Fruit fly (Drosophila melanogaster): ENCODE results near the gene Rap1.

Rap1 gene

dm6 chr3L:1856467-1857350 lies 5.3 kb downstream of the Rap1 start, which contains the start of gene CG12024 (continued):
- TF ChIP-seq gsb (GFP tag; IDR thresholded peaks at IDR 0.05) (no peak), Vsx1 (GFP tag; optimal IDR thresholded peaks at IDR 0.05) (no peak), esg (GFP tag; conservative IDR thresholded peaks at IDR 0.05) (peak; percentile 24; the same call in 1 of the 2 replicates), CG16815 (GFP tag; optimal IDR thresholded peaks at IDR 0.05) (peak; percentile 72), Opbp (GFP tag; IDR thresholded peaks at IDR 0.05; ENCODE audit: partially characterized antibody) (no peak), CG9609 (GFP tag; optimal IDR thresholded peaks at IDR 0.05) (peak; percentile 77), CG12659 (GFP tag; optimal IDR thresholded peaks at IDR 0.05) (peak; percentile 87), Dad (GFP tag; optimal IDR thresholded peaks at IDR 0.05) (peak; percentile 62), Elba2 (GFP tag; optimal IDR thresholded peaks at IDR 0.05) (peak; percentile 95), CG16779 (GFP tag; IDR thresholded peaks at IDR 0.05) (no peak), CG16863 (GFP tag; optimal IDR thresholded peaks at IDR 0.05) (peak; percentile 40), CG7928 (GFP tag; optimal IDR thresholded peaks at IDR 0.05) (peak; percentile 49), cg (GFP tag; optimal IDR thresholded peaks at IDR 0.05) (no peak), CG42726 (GFP tag; IDR thresholded peaks at IDR 0.05; ENCODE audit: partially characterized antibody) (no peak), HLHmδ (GFP tag; optimal IDR thresholded peaks at IDR 0.05) (no peak), dimm (GFP tag; IDR thresholded peaks at IDR 0.05) (no peak), CG13775 (GFP tag; optimal IDR thresholded peaks at IDR 0.05) (peak; percentile 74), h (optimal IDR thresholded peaks at IDR 0.05) (no peak), Tbp (GFP tag; optimal IDR thresholded peaks at IDR 0.05) (no peak), CG18011 (GFP tag; optimal IDR thresholded peaks at IDR 0.05) (peak; percentile 63), CG7987 (GFP tag; optimal IDR thresholded peaks at IDR 0.05) (no peak), CG14965 (GFP tag; optimal IDR thresholded peaks at IDR 0.05; ENCODE audit: borderline replicate concordance) (no peak), CG8944 (GFP tag; optimal IDR thresholded peaks at IDR 0.05) (peak; percentile 73), jumu (GFP tag; optimal IDR thresholded peaks at IDR 0.05) (peak; percentile 74), CG1529 (GFP tag; optimal IDR thresholded peaks at IDR 0.05) (no peak), sisA (GFP tag; IDR thresholded peaks at IDR 0.05) (peak; percentile 63), ham (GFP tag; IDR thresholded peaks at IDR 0.05) (no peak), CG12155 (GFP tag; optimal IDR thresholded peaks at IDR 0.05) (peak; percentile 76), CG14860 (GFP tag; IDR thresholded peaks at IDR 0.05; ENCODE audit: partially characterized antibody) (no peak), Drgx (GFP tag; IDR thresholded peaks at IDR 0.05) (peak; percentile 31; the same call in 1 of the 2 replicates), Mrtf (GFP tag; IDR thresholded peaks at IDR 0.05) (peak; percentile 58; the same call in 1 of the 3 replicates), CG18599 (GFP tag; optimal IDR thresholded peaks at IDR 0.05) (peak; percentile 65), Six4 (GFP tag; optimal IDR thresholded peaks at IDR 0.05) (peak; percentile 31), amos (GFP tag; IDR thresholded peaks at IDR 0.05; ENCODE audit: partially characterized antibody) (no peak), CG6765 (GFP tag; optimal IDR thresholded peaks at IDR 0.05) (no peak), ERR (GFP tag; optimal IDR thresholded peaks at IDR 0.05) (peak; percentile 78), lov (optimal IDR thresholded peaks at IDR 0.05) (no peak), lov (GFP tag; IDR thresholded peaks at IDR 0.05) (no peak), Blimp-1 (GFP tag; optimal IDR thresholded peaks at IDR 0.05) (peak; percentile 54), Mes4 (GFP tag; optimal IDR thresholded peaks at IDR 0.05) (peak; percentile 45), zfh2 (GFP tag; optimal IDR thresholded peaks at IDR 0.05) (peak; percentile 79), CG9817 (tag; optimal IDR thresholded peaks at IDR 0.05) (peak; percentile 84), sug (tag; optimal IDR thresholded peaks at IDR 0.05) (peak; percentile 90), CG4282 (GFP tag; optimal IDR thresholded peaks at IDR 0.05) (peak; percentile 67), cas (GFP tag; IDR thresholded peaks at IDR 0.05) (peak; percentile 25; the same call in 1 of the 2 replicates), gsb-n (tag; optimal IDR thresholded peaks at IDR 0.05) (peak; percentile 44), prd (optimal IDR thresholded peaks at IDR 0.05) (no peak), prd (GFP tag; IDR thresholded peaks at IDR 0.05) (peak; percentile 59; the same call in 2 of the 3 replicates), caup (GFP tag; optimal IDR thresholded peaks at IDR 0.05; ENCODE audit: severe bottlenecking) (peak; percentile 35)

Data from whole organism, embryonic.